Fruit fly (Drosophila melanogaster) whole organism: ENCODE data around the gene CG43094.

Experiments
- CG8478 ChIP-seq: fragments of >200 bp; optimal IDR thresholded peaks from 2 replicates; lab custom pipeline; 2018; ENCODE audit warnings: inconsistent platforms
- Dll ChIP-seq: fragments of >200 bp; optimal IDR thresholded peaks from 2 replicates; lab custom pipeline; 2017
- EcR ChIP-seq, 2 experiments: fragments of >200 bp; optimal IDR thresholded peaks; 2 replicates each; lab custom pipeline; 2017; ENCODE audit warnings: missing biosample characterization in 2 of 2, missing genetic modification characterization in 2 of 2, missing genetic modification reagents in 2 of 2
- pan ChIP-seq: fragments of >200 bp; optimal IDR thresholded peaks from 2 replicates; lab custom pipeline; 2017
- psq ChIP-seq: fragments of >200 bp; optimal IDR thresholded peaks from 2 replicates; lab custom pipeline; 2017
- usp ChIP-seq: fragments of >200 bp; optimal IDR thresholded peaks from 2 replicates; lab custom pipeline; 2017; ENCODE audit warnings: missing biosample characterization, missing genetic modification characterization, mixed read lengths

CG43094 gene

dm6 chr3R:22770887-22771286 is at the start of gene CG43094:
Gene CG43094 (minus strand): TSS chr3R:22770987.
- no peak for TF ChIP-seq psq (lab: Kevin White, UChicago)
- TF ChIP-seq EcR (GFP tag; optimal IDR thresholded peaks at IDR 0.05; lab: Kevin White, UChicago): no peak
- no peak for TF ChIP-seq CG8478 (lab: Kevin White, UChicago)
- no peak for TF ChIP-seq usp (GFP tag; lab: Kevin White, UChicago)
- no peak for TF ChIP-seq Dll (lab: Kevin White, UChicago)
- TF ChIP-seq pan: no peak

- no peak for TF ChIP-seq usp (GFP tag; lab: Kevin White, UChicago)
- TF ChIP-seq Dll (lab: Kevin White, UChicago): no peak
- no peak for TF ChIP-seq pan
- no peak for TF ChIP-seq EcR (GFP tag; optimal IDR thresholded peaks at IDR 0.05; lab: Kevin White, UChicago)
- TF ChIP-seq CG8478 (lab: Kevin White, UChicago): no peak
- TF ChIP-seq psq (lab: Kevin White, UChicago): no peak
These were observed 45.8 kb upstream of the CG43094 start for dm6 chr3R:22816437-22817173.

dm6 chr3R:22816078-22816436 is 45.3 kb upstream of the CG43094 start, which contains the start of gene CG13840:
Gene CG13840 (minus strand): TSS chr3R:22816178.
- TF ChIP-seq usp (GFP tag; lab: Kevin White, UChicago): no peak
- no peak for TF ChIP-seq psq (lab: Kevin White, UChicago)
- TF ChIP-seq CG8478 (lab: Kevin White, UChicago): no peak
- no peak for TF ChIP-seq Dll (lab: Kevin White, UChicago)
- no peak for TF ChIP-seq pan
- TF ChIP-seq EcR (GFP tag; optimal IDR thresholded peaks at IDR 0.05; lab: Kevin White, UChicago): no peak

dm6 chr3R:22810277-22810676 is 39.5 kb upstream of the CG43094 start:
- no peak for TF ChIP-seq CG8478 (lab: Kevin White, UChicago)
- no peak for TF ChIP-seq EcR (GFP tag; optimal IDR thresholded peaks at IDR 0.05; lab: Kevin White, UChicago)
- no peak for TF ChIP-seq Dll (lab: Kevin White, UChicago)
- TF ChIP-seq psq (lab: Kevin White, UChicago): no peak
- TF ChIP-seq pan: no peak
- TF ChIP-seq usp (GFP tag; lab: Kevin White, UChicago): no peak

dm6 chr3R:22807132-22807531 is 36.3 kb upstream of the CG43094 start:
- TF ChIP-seq CG8478 (lab: Kevin White, UChicago): no peak
- no peak for TF ChIP-seq EcR (GFP tag; optimal IDR thresholded peaks at IDR 0.05; lab: Kevin White, UChicago)
- no peak for TF ChIP-seq usp (GFP tag; lab: Kevin White, UChicago)
- no peak for TF ChIP-seq pan
- TF ChIP-seq psq (lab: Kevin White, UChicago): no peak
- no peak for TF ChIP-seq Dll (lab: Kevin White, UChicago)

dm6 chr3R:22803655-22804341 is 33.0 kb upstream of the CG43094 start, which contains the start of gene CG7031:
Gene CG7031 (plus strand): TSS chr3R:22804291.
- TF ChIP-seq CG8478 (lab: Kevin White, UChicago) (no peak), EcR (GFP tag; optimal IDR thresholded peaks at IDR 0.05; lab: Kevin White, UChicago) (no peak), usp (GFP tag; lab: Kevin White, UChicago) (no peak), pan (no peak), Dll (lab: Kevin White, UChicago) (no peak), psq (lab: Kevin White, UChicago) (no peak)

dm6 chr3R:22793953-22794352 is 23.2 kb upstream of the CG43094 start:
- TF ChIP-seq pan (no peak), usp (GFP tag; lab: Kevin White, UChicago) (no peak), psq (lab: Kevin White, UChicago) (no peak), EcR (GFP tag; optimal IDR thresholded peaks at IDR 0.05; lab: Kevin White, UChicago) (no peak), Dll (lab: Kevin White, UChicago) (no peak), CG8478 (lab: Kevin White, UChicago) (no peak)

- TF ChIP-seq Dll (lab: Kevin White, UChicago) (no peak), CG8478 (lab: Kevin White, UChicago) (no peak), psq (lab: Kevin White, UChicago) (no peak), usp (GFP tag; lab: Kevin White, UChicago) (no peak), pan (no peak), EcR (GFP tag; optimal IDR thresholded peaks at IDR 0.05; lab: Kevin White, UChicago) (no peak)
These were observed 18.3 kb upstream of the CG43094 start for dm6 chr3R:22789106-22789505.

- TF ChIP-seq usp (GFP tag; lab: Kevin White, UChicago): no peak
These were observed 14.0 kb upstream of the CG43094 start for dm6 chr3R:22784674-22785316.

dm6 chr3R:22781412-22781811 is 10.6 kb upstream of the CG43094 start:
- TF ChIP-seq psq (lab: Kevin White, UChicago): no peak
- no peak for TF ChIP-seq Dll (lab: Kevin White, UChicago)
- no peak for TF ChIP-seq CG8478 (lab: Kevin White, UChicago)
- TF ChIP-seq usp (GFP tag; lab: Kevin White, UChicago): no peak
- TF ChIP-seq EcR (GFP tag; optimal IDR thresholded peaks at IDR 0.05; lab: Kevin White, UChicago): no peak
- no peak for TF ChIP-seq pan

- no peak for TF ChIP-seq CG8478 (lab: Kevin White, UChicago)
- TF ChIP-seq EcR (GFP tag; optimal IDR thresholded peaks at IDR 0.05; lab: Kevin White, UChicago): no peak
- no peak for TF ChIP-seq pan
- TF ChIP-seq psq (lab: Kevin White, UChicago): no peak
- TF ChIP-seq usp (GFP tag; lab: Kevin White, UChicago): no peak
- no peak for TF ChIP-seq Dll (lab: Kevin White, UChicago)
These were observed 9.3 kb upstream of the CG43094 start for dm6 chr3R:22780135-22780534.
